Fruit fly (Drosophila melanogaster) whole organism, wandering third instar larva: ENCODE measurements around the gene LManIII.

Experiments
- Abd-B ChIP-seq: fragments of >200 bp; optimal IDR thresholded peaks from 2 replicates; lab custom pipeline; 2017; ENCODE audit warnings: missing biosample characterization, missing genetic modification characterization
- CG32264 ChIP-seq: fragments of 200-800 bp; sonication (Bioruptor generic); optimal IDR thresholded peaks from 2 replicates; lab custom pipeline; 2016; ENCODE audit warnings: missing biosample characterization, missing genetic modification characterization
- CG9705 ChIP-seq: fragments of 200-800 bp; sonication (Bioruptor generic); optimal IDR thresholded peaks from 2 replicates; lab custom pipeline; 2018; ENCODE audit warnings: missing biosample characterization, mild to moderate bottlenecking, missing genetic modification characterization
- CrebA ChIP-seq: fragments of 200-800 bp; sonication (Bioruptor generic); optimal IDR thresholded peaks from 2 replicates; lab custom pipeline; 2016; ENCODE audit warnings: missing biosample characterization, mild to moderate bottlenecking, missing genetic modification characterization, borderline replicate concordance
- Dfd ChIP-seq: fragments of >200 bp; optimal IDR thresholded peaks from 2 replicates; lab custom pipeline; 2017; ENCODE audit warnings: missing biosample characterization, missing genetic modification characterization
- Dif ChIP-seq: fragments of 200-275, 200-300 bp; sonication (Bioruptor generic); optimal IDR thresholded peaks from 2 replicates; lab custom pipeline; 2018; ENCODE audit warnings: missing biosample characterization, missing genetic modification characterization; ENCODE audit not compliant: partially characterized antibody
- GATAd ChIP-seq: sonication (Bioruptor generic); optimal IDR thresholded peaks from 2 replicates; lab custom pipeline; 2016; ENCODE audit warnings: missing biosample characterization, missing genetic modification characterization
- HLH106 ChIP-seq: fragments of 200-800 bp; optimal IDR thresholded peaks from 3 replicates; lab custom pipeline; 2019; ENCODE audit warnings: missing biosample characterization, mild to moderate bottlenecking, missing genetic modification characterization, moderate library complexity
- Hnf4 ChIP-seq: fragments of 200-800 bp; sonication (Bioruptor generic); optimal IDR thresholded peaks from 2 replicates; lab custom pipeline; 2016; ENCODE audit warnings: missing biosample characterization, mild to moderate bottlenecking, missing genetic modification characterization
- Hr78 ChIP-seq: fragments of >200 bp; optimal IDR thresholded peaks from 2 replicates; lab custom pipeline; 2017; ENCODE audit warnings: missing biosample characterization, missing genetic modification characterization
- Hr83 ChIP-seq: fragments of 200-300 bp; sonication (Bioruptor generic); optimal IDR thresholded peaks from 2 replicates; lab custom pipeline; 2016; ENCODE audit warnings: missing biosample characterization, mild to moderate bottlenecking, missing genetic modification characterization, moderate library complexity; ENCODE audit not compliant: poor library complexity, severe bottlenecking
- Jra ChIP-seq: sonication (Bioruptor generic); optimal IDR thresholded peaks from 2 replicates; lab custom pipeline; 2016; ENCODE audit warnings: missing biosample characterization, missing genetic modification characterization
- Mio ChIP-seq: sonication (Bioruptor generic); optimal IDR thresholded peaks from 2 replicates; lab custom pipeline; 2016; ENCODE audit warnings: missing biosample characterization, missing genetic modification characterization
- Myc ChIP-seq: fragments of >200 bp; optimal IDR thresholded peaks from 2 replicates; lab custom pipeline; 2017
- N ChIP-seq: fragments of >200 bp; optimal IDR thresholded peaks from 2 replicates; lab custom pipeline; 2018; ENCODE audit warnings: missing biosample characterization, missing external identifiers, missing genetic modification characterization
- OdsH ChIP-seq: fragments of 200-800 bp; sonication (Bioruptor generic); optimal IDR thresholded peaks from 2 replicates; lab custom pipeline; 2016; ENCODE audit warnings: missing biosample characterization, mild to moderate bottlenecking, missing genetic modification characterization
- Rel ChIP-seq, 2 experiments: fragments of 200-800 bp; sonication (Bioruptor generic) in 1 of 2; optimal IDR thresholded peaks; 2 replicates in 1 of 2; 3 replicates in 1 of 2; lab custom pipeline; 2016 to 2019; ENCODE audit warnings: mild to moderate bottlenecking in 2 of 2, missing biosample characterization in 2 of 2, missing genetic modification characterization in 2 of 2, moderate library complexity in 1 of 2
- Sp1 ChIP-seq: fragments of 200-800 bp; sonication (Bioruptor generic); optimal IDR thresholded peaks from 3 replicates; lab custom pipeline; 2019; ENCODE audit warnings: missing biosample characterization, mild to moderate bottlenecking, missing genetic modification characterization, moderate library complexity
- Vsx2 ChIP-seq: fragments of 200-300, 225-300 bp; sonication (Bioruptor generic); optimal IDR thresholded peaks from 2 replicates; lab custom pipeline; 2018; ENCODE audit warnings: missing biosample characterization, missing genetic modification characterization; ENCODE audit not compliant: partially characterized antibody
- br ChIP-seq: fragments of 200-800 bp; sonication (Bioruptor generic); optimal IDR thresholded peaks from 2 replicates; lab custom pipeline; 2016; ENCODE audit warnings: missing biosample characterization, missing genetic modification characterization
- brk ChIP-seq: fragments of 200-800 bp; sonication (Bioruptor generic); optimal IDR thresholded peaks from 2 replicates; lab custom pipeline; 2016; ENCODE audit warnings: missing biosample characterization, mild to moderate bottlenecking, missing genetic modification characterization
- dl ChIP-seq, 2 experiments: fragments of 175-275, 200-275 bp in 1 of 2; fragments of 200-275 bp in 1 of 2; sonication (Bioruptor generic); optimal IDR thresholded peaks; lab custom pipeline; 2018; ENCODE audit warnings: mild to moderate bottlenecking in 2 of 2, missing biosample characterization in 2 of 2, missing genetic modification characterization in 2 of 2, moderate library complexity in 2 of 2; ENCODE audit not compliant: partially characterized antibody in 2 of 2, insufficient read depth in 1 of 2
- dmrt93B ChIP-seq: fragments of 200-800 bp; sonication (Bioruptor generic); optimal IDR thresholded peaks from 2 replicates; lab custom pipeline; 2018; ENCODE audit warnings: missing biosample characterization, mild to moderate bottlenecking, missing genetic modification characterization
- dsf ChIP-seq: sonication (Bioruptor generic); optimal IDR thresholded peaks from 2 replicates; lab custom pipeline; 2016; ENCODE audit warnings: missing biosample characterization, missing genetic modification characterization, borderline replicate concordance
- ey ChIP-seq: fragments of 200-800 bp; sonication (Bioruptor generic); optimal IDR thresholded peaks from 2 replicates; lab custom pipeline; 2016; ENCODE audit warnings: missing biosample characterization, missing genetic modification characterization
- foxo ChIP-seq, 2 experiments: fragments of 200-800 bp; sonication (Bioruptor generic); optimal IDR thresholded peaks; 2 replicates in 1 of 2; 3 replicates in 1 of 2; lab custom pipeline; 2016 to 2017; ENCODE audit warnings: missing biosample characterization in 2 of 2, missing genetic modification characterization in 2 of 2
- fru ChIP-seq: fragments of 200-800 bp; sonication (Bioruptor generic); optimal IDR thresholded peaks from 3 replicates; lab custom pipeline; 2016; ENCODE audit warnings: missing biosample characterization, mild to moderate bottlenecking, missing genetic modification characterization
- h ChIP-seq: fragments of 200-800 bp; sonication (Bioruptor generic); optimal IDR thresholded peaks from 3 replicates; lab custom pipeline; 2016; ENCODE audit warnings: missing biosample characterization, mild to moderate bottlenecking, missing genetic modification characterization
- jim ChIP-seq: fragments of 175-275, 200-325 bp; sonication (Bioruptor generic); optimal IDR thresholded peaks from 2 replicates; lab custom pipeline; 2016; ENCODE audit warnings: missing biosample characterization, mild to moderate bottlenecking, missing genetic modification characterization
- lola ChIP-seq: fragments of >200 bp; optimal IDR thresholded peaks from 2 replicates; lab custom pipeline; 2017; ENCODE audit warnings: missing biosample characterization, missing genetic modification characterization
- pan ChIP-seq: fragments of >200 bp; optimal IDR thresholded peaks from 2 replicates; lab custom pipeline; 2017
- psq ChIP-seq: fragments of 200-800 bp; sonication (Bioruptor generic); optimal IDR thresholded peaks from 3 replicates; lab custom pipeline; 2017; ENCODE audit warnings: missing biosample characterization, mild to moderate bottlenecking, missing genetic modification characterization, moderate library complexity
- rgr ChIP-seq: fragments of 200-800 bp; sonication (Bioruptor generic); optimal IDR thresholded peaks from 3 replicates; lab custom pipeline; 2016; ENCODE audit warnings: missing biosample characterization, mild to moderate bottlenecking, missing genetic modification characterization
- sage ChIP-seq: fragments of 200-800 bp; sonication (Bioruptor generic); optimal IDR thresholded peaks from 2 replicates; lab custom pipeline; 2016; ENCODE audit warnings: missing biosample characterization, mild to moderate bottlenecking, missing genetic modification characterization
- sv ChIP-seq: fragments of 200-800 bp; sonication (Bioruptor generic); optimal IDR thresholded peaks from 3 replicates; lab custom pipeline; 2016; ENCODE audit warnings: missing biosample characterization, missing genetic modification characterization
- tai ChIP-seq: sonication (Bioruptor generic); optimal IDR thresholded peaks from 2 replicates; lab custom pipeline; 2016; ENCODE audit warnings: missing biosample characterization, missing genetic modification characterization
- usp ChIP-seq: fragments of >200 bp; optimal IDR thresholded peaks from 2 replicates; lab custom pipeline; 2017; ENCODE audit warnings: missing biosample characterization, missing genetic modification characterization
- woc ChIP-seq: sonication (Bioruptor generic); optimal IDR thresholded peaks from 2 replicates; lab custom pipeline; 2016; ENCODE audit warnings: missing biosample characterization, mild to moderate bottlenecking, missing genetic modification characterization

The LManIII gene

DNA sequence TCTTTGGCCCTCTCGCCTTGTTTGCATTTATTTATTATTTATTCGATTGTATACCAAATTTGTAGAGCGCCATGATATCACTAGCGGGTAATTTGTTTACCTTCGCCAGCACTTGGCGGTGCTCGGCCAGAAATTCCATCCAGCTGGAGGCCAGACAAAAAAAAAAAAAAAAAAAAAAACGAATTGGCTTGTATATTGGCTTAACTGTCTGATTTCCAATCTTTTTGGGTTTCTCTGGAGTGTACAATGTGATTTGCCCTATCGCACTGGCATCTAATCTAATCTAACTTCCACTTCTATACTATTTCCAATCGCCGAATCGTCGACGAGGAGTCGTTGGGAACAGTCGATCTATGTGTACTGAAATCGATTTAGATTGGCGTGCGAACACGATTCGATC is 48.8 kb downstream of the LManIII start:
- TF ChIP-seq psq (no peak), CG9705 (no peak), h (GFP tag; lab: Kevin White, UChicago) (peak; percentile 30)

DNA sequence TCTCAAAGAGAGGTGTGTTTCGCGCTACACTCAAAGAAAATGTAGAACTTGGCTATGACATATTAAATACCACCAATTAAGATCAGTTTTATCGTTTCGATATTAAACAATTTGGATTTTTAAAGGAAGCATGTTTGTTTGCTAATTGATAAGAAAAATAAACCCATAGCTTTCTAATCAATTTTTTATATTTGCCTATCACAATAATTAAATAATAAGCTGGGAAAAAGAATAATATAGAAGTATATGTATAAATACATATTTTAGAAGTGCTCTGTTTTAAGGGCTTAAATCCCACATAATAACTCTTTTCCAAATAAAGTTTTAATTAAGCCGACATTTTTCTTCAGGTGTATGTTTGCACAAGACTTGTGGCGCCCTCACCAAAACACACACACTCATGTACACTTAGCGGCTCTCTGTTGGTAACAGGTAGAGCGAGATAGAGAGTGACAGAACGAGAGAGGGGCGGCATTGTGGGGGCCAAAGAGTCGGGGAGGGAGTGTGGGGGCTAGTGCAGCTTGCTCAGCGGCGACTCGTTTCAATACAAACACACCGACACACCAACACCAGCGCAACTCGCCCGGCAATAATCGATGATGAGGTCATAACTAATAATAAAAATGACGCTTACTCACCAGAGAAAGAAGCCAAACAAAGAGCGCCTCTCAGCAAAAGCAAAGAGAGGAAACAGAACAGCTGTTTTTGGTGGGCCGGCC is 50.7 kb downstream of the LManIII start:
- TF ChIP-seq ey (GFP tag; lab: Kevin White, UChicago), result peak; percentile 79
- peak; percentile 95 for TF ChIP-seq Jra (GFP tag; lab: Kevin White, UChicago)
- TF ChIP-seq Sp1 (GFP tag; lab: Kevin White, UChicago), result peak; percentile 93
- TF ChIP-seq psq, result peak; percentile 88
- TF ChIP-seq usp (GFP tag; lab: Kevin White, UChicago), result no peak
- TF ChIP-seq foxo (GFP tag; optimal IDR thresholded peaks at IDR 0.05; lab: Kevin White, UChicago), result peak in 1 of 2 experiments; percentile 92
- peak; percentile 79 for TF ChIP-seq br (GFP tag; lab: Kevin White, UChicago)
- no peak for TF ChIP-seq Rel (GFP tag; optimal IDR thresholded peaks at IDR 0.05; lab: Kevin White, UChicago)
- TF ChIP-seq Rel (tag; optimal IDR thresholded peaks at IDR 0.05; lab: Kevin White, UChicago), result peak; percentile 35
- peak; percentile 17 for TF ChIP-seq dsf
- TF ChIP-seq Hr83 (GFP tag; lab: Kevin White, UChicago), result peak; percentile 95
- no peak for TF ChIP-seq N (GFP tag; lab: Kevin White, UChicago)
- TF ChIP-seq brk (GFP tag; lab: Kevin White, UChicago), result peak; percentile 68
- peak; percentile 90 for TF ChIP-seq HLH106 (tag; lab: Kevin White, UChicago)
- peak; percentile 90 for TF ChIP-seq rgr (GFP tag; lab: Kevin White, UChicago)
- no peak for TF ChIP-seq Mio
- peak; percentile 74 to 93 for TF ChIP-seq dl (GFP tag; optimal IDR thresholded peaks at IDR 0.05; lab: Kevin White, UChicago; ENCODE audit: insufficient read depth in 1 of 2, partially characterized antibody in 2 of 2)
- TF ChIP-seq lola (GFP tag; lab: Kevin White, UChicago), result no peak
- no peak for TF ChIP-seq pan (lab: Kevin White, UChicago)
- peak; percentile 59 for TF ChIP-seq CG9705
- TF ChIP-seq Dfd (GFP tag; lab: Kevin White, UChicago), result no peak
- TF ChIP-seq dmrt93B (GFP tag; lab: Kevin White, UChicago), result peak; percentile 79
- no peak for TF ChIP-seq Myc (lab: Kevin White, UChicago)
- peak; percentile 71 for TF ChIP-seq sage (GFP tag; lab: Kevin White, UChicago)
- no peak for TF ChIP-seq Hr78 (GFP tag; lab: Kevin White, UChicago)
- no peak for TF ChIP-seq Abd-B (GFP tag; lab: Kevin White, UChicago)
- peak; percentile 0 for TF ChIP-seq tai (GFP tag; lab: Kevin White, UChicago)
- peak; percentile 81 for TF ChIP-seq Hnf4 (GFP tag; lab: Kevin White, UChicago)
- TF ChIP-seq Vsx2 (GFP tag; lab: Kevin White, UChicago), result peak; percentile 78
- no peak for TF ChIP-seq GATAd (GFP tag; lab: Kevin White, UChicago)
- TF ChIP-seq OdsH (GFP tag; lab: Kevin White, UChicago), result peak; percentile 92
- TF ChIP-seq h (GFP tag; lab: Kevin White, UChicago), result peak; percentile 88
- TF ChIP-seq Dif (GFP tag; lab: Kevin White, UChicago), result peak; percentile 97
- TF ChIP-seq CG32264 (GFP tag; lab: Kevin White, UChicago), result no peak
- peak; percentile 40 for TF ChIP-seq woc (GFP tag; lab: Kevin White, UChicago)
- peak; percentile 86 for TF ChIP-seq sv (GFP tag; lab: Kevin White, UChicago)
- TF ChIP-seq CrebA (GFP tag; lab: Kevin White, UChicago), result peak; percentile 61
- no peak for TF ChIP-seq jim (GFP tag; lab: Kevin White, UChicago)
- peak; percentile 88 for TF ChIP-seq fru
